Worm (Caenorhabditis elegans) whole organism, L1 larva: ENCODE results near the gene C09G12.17.

ENCODE experiments used
- C04F5.9 ChIP-seq: sonication (generic microtip); optimal IDR thresholded peaks from 2 replicates; lab custom pipeline; 2016; ENCODE audit warnings: missing genetic modification characterization, missing compliant biosample characterization
- C34B4.2 ChIP-seq: sonication (generic microtip); optimal IDR thresholded peaks from 2 replicates; lab custom pipeline; 2017; ENCODE audit warnings: mild to moderate bottlenecking, missing genetic modification characterization, missing compliant biosample characterization
- F16B12.6 ChIP-seq: fragments of 150-350 bp; optimal IDR thresholded peaks from 2 replicates; lab custom pipeline; 2014; ENCODE audit warnings: missing biosample characterization, missing genetic modification characterization
- aha-1 ChIP-seq: fragments of 150-350 bp; optimal IDR thresholded peaks from 2 replicates; lab custom pipeline; 2014; ENCODE audit warnings: missing biosample characterization, missing genetic modification characterization
- alr-1 ChIP-seq: fragments of 200-800 bp; sonication (Bioruptor generic); optimal IDR thresholded peaks from 2 replicates; lab custom pipeline; 2018; ENCODE audit warnings: borderline replicate concordance, mild to moderate bottlenecking, missing genetic modification characterization, missing compliant biosample characterization
- aly-2 ChIP-seq: fragments of 150-350 bp; optimal IDR thresholded peaks from 2 replicates; lab custom pipeline; 2014; ENCODE audit warnings: missing biosample characterization, missing genetic modification characterization
- blmp-1 ChIP-seq: fragments of 150-350 bp; optimal IDR thresholded peaks from 2 replicates; lab custom pipeline; 2014; ENCODE audit warnings: missing biosample characterization, missing genetic modification characterization
- ceh-63 ChIP-seq: fragments of 200-800 bp; sonication (Bioruptor generic); optimal IDR thresholded peaks from 2 replicates; lab custom pipeline; 2018; ENCODE audit warnings: mild to moderate bottlenecking, missing genetic modification characterization, missing compliant biosample characterization
- ceh-8 ChIP-seq: fragments of 200-800 bp; sonication (Bioruptor generic); optimal IDR thresholded peaks from 2 replicates; lab custom pipeline; 2018; ENCODE audit warnings: mild to moderate bottlenecking, missing genetic modification characterization, moderate library complexity, missing compliant biosample characterization
- efl-1 ChIP-seq, 4 experiments: fragments of 150-350 bp; optimal IDR thresholded peaks in 3 of 4; peaks in 1 of 4; 1 replicate in 1 of 4; 2 replicates in 3 of 4; lab custom pipeline; 2014; ENCODE audit warnings: missing biosample characterization in 2 of 4, missing genetic modification characterization in 2 of 4, missing genetic modification reagents in 2 of 4
- egl-13 ChIP-seq: sonication (generic microtip); optimal IDR thresholded peaks from 2 replicates; lab custom pipeline; 2016; ENCODE audit warnings: missing genotype, missing genetic modification reagents, missing genetic modification characterization, missing compliant biosample characterization
- elt-3 ChIP-seq, 6 experiments: fragments of 150-350 bp in 1 of 6; sonication (generic microtip); optimal IDR thresholded peaks; 2 replicates each; lab custom pipeline; 2017 to 2018; ENCODE audit warnings: missing biosample characterization in 6 of 6, missing genetic modification characterization in 6 of 6, inconsistent platforms in 1 of 6
- fkh-8 ChIP-seq: sonication (generic microtip); optimal IDR thresholded peaks from 2 replicates; lab custom pipeline; 2016; ENCODE audit warnings: mild to moderate bottlenecking, missing genetic modification characterization, missing compliant biosample characterization
- fos-1 ChIP-seq: fragments of 150-350 bp; optimal IDR thresholded peaks from 2 replicates; lab custom pipeline; 2014; ENCODE audit warnings: missing biosample characterization, missing genetic modification characterization
- hlh-17 ChIP-seq: fragments of 200-800 bp; sonication (Bioruptor generic); optimal IDR thresholded peaks from 2 replicates; lab custom pipeline; 2018; ENCODE audit warnings: missing genetic modification characterization, mild to moderate bottlenecking, missing compliant biosample characterization, moderate library complexity, borderline replicate concordance
- hlh-4 ChIP-seq: sonication (generic microtip); optimal IDR thresholded peaks from 2 replicates; lab custom pipeline; 2016; ENCODE audit warnings: mild to moderate bottlenecking, missing genetic modification characterization, missing compliant biosample characterization
- isw-1 ChIP-seq: fragments of 200-800 bp; sonication (Bioruptor generic); IDR thresholded peaks from 2 replicates; pipeline ENCODE4 v1.3.6; 2022; ENCODE audit warnings: missing genetic modification characterization, missing compliant biosample characterization
- jun-1 ChIP-seq: fragments of 150-350 bp; optimal IDR thresholded peaks from 2 replicates; lab custom pipeline; 2014; ENCODE audit warnings: missing biosample characterization, missing genetic modification reagents, missing genetic modification characterization
- lin-13 ChIP-seq: fragments of 150-350 bp; optimal IDR thresholded peaks from 2 replicates; lab custom pipeline; 2014; ENCODE audit warnings: missing biosample characterization, missing genetic modification reagents, missing genetic modification characterization
- lin-14 ChIP-seq: fragments of 200-800 bp; sonication (Bioruptor generic); optimal IDR thresholded peaks from 2 replicates; lab custom pipeline; 2018; ENCODE audit warnings: mild to moderate bottlenecking, missing genetic modification characterization, moderate library complexity, missing compliant biosample characterization
- lin-35 ChIP-seq, 2 experiments: fragments of 150-350 bp; optimal IDR thresholded peaks; 2 replicates each; lab custom pipeline; 2014; ENCODE audit warnings: missing biosample characterization in 2 of 2, missing genetic modification characterization in 2 of 2, missing genetic modification reagents in 2 of 2
- lin-39 ChIP-seq: fragments of 150-350 bp; optimal IDR thresholded peaks from 2 replicates; lab custom pipeline; 2014; ENCODE audit warnings: missing biosample characterization, missing genetic modification reagents, missing genetic modification characterization
- lir-3 ChIP-seq: sonication (generic microtip); optimal IDR thresholded peaks from 2 replicates; lab custom pipeline; 2016; ENCODE audit warnings: mild to moderate bottlenecking, missing genetic modification characterization, moderate library complexity, missing compliant biosample characterization; ENCODE audit not compliant: poor library complexity
- lsy-2 ChIP-seq, 2 experiments: fragments of 150-350 bp; optimal IDR thresholded peaks; 2 replicates each; lab custom pipeline; 2014; ENCODE audit warnings: missing biosample characterization in 2 of 2, missing genetic modification characterization in 2 of 2
- mab-9 ChIP-seq: fragments of 200-800 bp; sonication (Bioruptor generic); IDR thresholded peaks from 2 replicates; pipeline ENCODE4 v1.3.6; 2022; ENCODE audit warnings: missing genetic modification reagents, missing genetic modification characterization, missing compliant biosample characterization
- nhr-12 ChIP-seq: sonication (generic microtip); optimal IDR thresholded peaks from 2 replicates; lab custom pipeline; 2017; ENCODE audit warnings: missing biosample characterization, missing genetic modification characterization
- nhr-47 ChIP-seq: sonication (generic microtip); optimal IDR thresholded peaks from 2 replicates; lab custom pipeline; 2016; ENCODE audit warnings: mild to moderate bottlenecking, missing genetic modification characterization, moderate library complexity, missing compliant biosample characterization
- nhr-77 ChIP-seq: fragments of 150-350 bp; optimal IDR thresholded peaks from 2 replicates; lab custom pipeline; 2014; ENCODE audit warnings: missing biosample characterization, missing genetic modification characterization
- pax-3 ChIP-seq: fragments of 200-800 bp; sonication (Bioruptor generic); optimal IDR thresholded peaks from 2 replicates; lab custom pipeline; 2018; ENCODE audit warnings: mild to moderate bottlenecking, missing genetic modification characterization, moderate library complexity, missing compliant biosample characterization
- skn-1 ChIP-seq: fragments of 150-350 bp; optimal IDR thresholded peaks from 2 replicates; lab custom pipeline; 2014; ENCODE audit warnings: missing biosample characterization, missing genetic modification characterization
- sox-4 ChIP-seq: sonication (generic microtip); optimal IDR thresholded peaks from 2 replicates; lab custom pipeline; 2016; ENCODE audit warnings: missing genetic modification characterization, missing compliant biosample characterization
- sptf-1 ChIP-seq: fragments of 150-350 bp; optimal IDR thresholded peaks from 2 replicates; lab custom pipeline; 2014; ENCODE audit warnings: missing biosample characterization, missing genetic modification characterization
- sup-37 ChIP-seq: fragments of 200-800 bp; sonication (Bioruptor generic); optimal IDR thresholded peaks from 2 replicates; lab custom pipeline; 2018; ENCODE audit warnings: mild to moderate bottlenecking, missing genetic modification characterization, missing compliant biosample characterization
- swsn-7 ChIP-seq: sonication (generic microtip); optimal IDR thresholded peaks from 2 replicates; lab custom pipeline; 2016; ENCODE audit warnings: missing genetic modification characterization, missing compliant biosample characterization
- unc-98 ChIP-seq: fragments of 200-800 bp; sonication (Bioruptor generic); IDR thresholded peaks from 2 replicates; pipeline ENCODE4 v1.3.6; 2022; ENCODE audit warnings: missing genetic modification characterization, missing compliant biosample characterization
- vab-15 ChIP-seq: sonication (generic microtip); optimal IDR thresholded peaks from 2 replicates; lab custom pipeline; 2017; ENCODE audit warnings: missing genotype, mild to moderate bottlenecking, missing genetic modification characterization, missing compliant biosample characterization
- ztf-11 ChIP-seq, 2 experiments: sonication (generic microtip); optimal IDR thresholded peaks; 2 replicates each; lab custom pipeline; 2016 to 2017; ENCODE audit warnings: missing genetic modification characterization in 2 of 2, missing biosample characterization in 1 of 2, missing compliant biosample characterization in 1 of 2

Gene C09G12.17

DNA sequence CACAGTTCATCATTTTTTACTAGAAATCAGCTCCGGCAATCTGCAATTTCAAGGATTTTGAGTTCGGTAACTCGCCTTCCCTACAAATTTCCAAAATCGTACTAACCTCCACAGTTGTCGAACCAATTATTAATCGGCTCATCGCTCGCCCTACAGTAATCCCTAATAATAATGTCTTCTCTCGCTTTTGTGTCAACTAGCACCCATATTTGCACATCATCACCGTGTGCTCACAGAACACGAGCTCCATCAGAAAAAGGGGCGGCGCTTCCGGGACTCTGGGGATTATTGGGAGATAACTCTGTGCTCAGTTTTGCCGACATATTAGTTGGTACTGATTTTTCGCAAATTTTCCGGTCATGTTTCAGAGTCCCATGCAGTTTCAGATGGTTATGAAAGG is 1.7 kb upstream of the C09G12.17 start, which contains the start of gene ceh-53:
Gene ceh-53, plus strand, starts transcription at position 301 of the 400 bp plus-strand sequence.
- TF ChIP-seq pax-3 (tag; lab: Kevin White, UChicago) (no peak), lin-13 (GFP tag; lab: Kevin White, UChicago) (no peak), lir-3 (tag; lab: Kevin White, UChicago) (no peak), nhr-77 (tag; lab: Kevin White, UChicago) (no peak), blmp-1 (no peak), jun-1 (no peak), nhr-12 (tag; lab: Kevin White, UChicago) (no peak), lin-35 (GFP tag; optimal IDR thresholded peaks at IDR 0.05; lab: Kevin White, UChicago) (no peak), ceh-63 (no peak), sptf-1 (no peak), ceh-8 (GFP tag; lab: Kevin White, UChicago) (no peak), C34B4.2 (tag; lab: Kevin White, UChicago) (no peak), swsn-7 (tag; lab: Kevin White, UChicago) (no peak)
- TF ChIP-seq, all 84 proteins: peak for 0

DNA sequence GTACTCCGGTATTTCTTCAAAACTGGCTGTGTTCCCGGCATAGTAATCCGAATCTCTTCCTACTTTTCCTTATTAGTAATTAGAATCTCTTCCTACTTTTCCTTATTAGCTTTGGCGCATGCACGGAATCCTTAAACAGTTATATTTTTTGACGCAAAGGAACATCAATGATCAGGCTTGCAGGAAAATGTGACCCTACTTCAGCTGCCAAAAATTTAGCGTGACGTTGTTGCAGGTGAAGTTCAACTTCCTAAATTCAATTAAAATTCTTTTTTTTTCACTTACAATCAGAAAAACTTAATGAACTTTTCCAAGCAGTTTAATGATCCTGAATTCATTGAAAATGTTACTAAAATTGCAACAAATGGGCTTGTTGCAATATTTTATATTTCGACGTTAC is 2.9 kb downstream of the C09G12.17 start, which contains the start of gene srz-79:
Gene srz-79, plus strand, starts transcription at position 301 of the 400 bp plus-strand sequence.
- TF ChIP-seq hlh-4 (tag; lab: Kevin White, UChicago) (peak; percentile 41), lin-14 (GFP tag; lab: Kevin White, UChicago) (no peak), lir-3 (tag; lab: Kevin White, UChicago) (no peak), C04F5.9 (no peak), nhr-47 (tag; lab: Kevin White, UChicago) (no peak), nhr-77 (tag; lab: Kevin White, UChicago) (no peak)

DNA sequence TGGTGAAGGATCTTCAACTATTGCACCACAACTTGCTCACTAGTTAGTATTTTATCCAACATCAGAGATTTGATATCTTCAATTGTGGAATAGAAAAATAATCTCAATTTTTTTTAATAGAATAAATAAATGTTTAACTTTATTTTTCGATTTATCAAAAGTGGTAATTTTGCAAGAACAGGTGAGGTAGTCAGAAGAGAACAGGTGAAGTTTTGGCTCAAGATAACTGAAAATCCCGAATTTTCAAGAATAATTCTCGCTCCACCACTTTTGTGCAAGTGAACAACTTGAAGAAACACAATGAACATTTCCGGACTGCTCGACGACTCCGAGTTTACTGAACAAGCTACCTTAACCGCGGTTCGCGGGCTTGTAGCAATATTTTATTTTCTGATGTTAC is 4.8 kb downstream of the C09G12.17 start, which contains the start of gene srz-78:
Gene srz-78, plus strand, starts transcription at position 301 of the 400 bp plus-strand sequence.
- TF ChIP-seq ztf-11 (tag; optimal IDR thresholded peaks at IDR 0.05; lab: Kevin White, UChicago): no peak
- TF ChIP-seq sox-4 (tag; lab: Kevin White, UChicago): no peak
- no peak for TF ChIP-seq aha-1 (tag; lab: Kevin White, UChicago)
- no peak for TF ChIP-seq efl-1 (optimal IDR thresholded peaks at IDR 0.05; lab: Kevin White, UChicago)
- peak in 1 of 2 experiments; percentile 32 for TF ChIP-seq efl-1 (GFP tag; optimal IDR thresholded peaks at IDR 0.05 in 1 of 2; lab: Kevin White, UChicago)
- TF ChIP-seq blmp-1: no peak
- no peak for TF ChIP-seq sup-37 (GFP tag; lab: Kevin White, UChicago)

DNA sequence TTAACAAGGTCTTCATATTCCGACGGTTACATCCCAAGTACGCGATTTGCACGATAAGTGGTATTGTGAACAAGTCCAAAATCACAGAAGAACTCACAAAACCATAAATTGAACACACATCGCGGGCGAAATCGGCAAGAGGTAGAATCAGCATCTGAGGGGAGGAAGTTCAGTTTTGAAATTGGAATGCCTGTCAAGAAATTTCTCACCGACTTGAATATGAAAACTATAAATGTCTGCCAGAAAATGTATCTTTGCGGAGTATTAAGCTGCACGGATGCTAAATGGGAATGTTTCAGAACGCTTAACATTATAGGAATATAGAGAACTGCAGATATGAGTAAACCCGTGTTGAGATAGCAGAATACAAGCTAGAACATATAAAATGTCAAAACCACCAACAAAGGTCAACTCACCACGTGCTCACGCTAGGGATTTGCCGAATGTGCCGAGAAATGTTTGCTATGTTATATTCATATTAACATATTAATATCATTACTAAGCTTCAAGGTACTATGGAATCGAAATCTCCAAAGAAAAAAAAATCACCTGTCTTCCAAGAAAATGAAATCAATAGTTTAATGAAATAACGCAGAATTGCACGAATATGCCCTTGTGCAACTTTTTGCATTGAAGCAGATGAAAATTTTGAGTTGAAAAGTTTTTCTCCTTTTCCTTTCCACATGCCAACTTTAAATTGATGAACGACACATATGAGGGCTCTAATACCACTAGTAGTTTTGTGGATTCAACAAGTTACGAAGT is 13.9 kb downstream of the C09G12.17 start, which contains the start of gene srz-82:
Gene srz-82, plus strand, starts transcription at position 701 of the 765 bp plus-strand sequence.
- TF ChIP-seq mab-9 (GFP tag; lab: Robert Waterston, UW) (no peak), fkh-8 (peak; percentile 32), efl-1 (optimal IDR thresholded peaks at IDR 0.05; lab: Kevin White, UChicago) (no peak), efl-1 (GFP tag; optimal IDR thresholded peaks at IDR 0.05 in 1 of 2; lab: Kevin White, UChicago) (peak in 1 of 2 experiments; percentile 15), hlh-4 (tag; lab: Kevin White, UChicago) (peak; percentile 99)

DNA sequence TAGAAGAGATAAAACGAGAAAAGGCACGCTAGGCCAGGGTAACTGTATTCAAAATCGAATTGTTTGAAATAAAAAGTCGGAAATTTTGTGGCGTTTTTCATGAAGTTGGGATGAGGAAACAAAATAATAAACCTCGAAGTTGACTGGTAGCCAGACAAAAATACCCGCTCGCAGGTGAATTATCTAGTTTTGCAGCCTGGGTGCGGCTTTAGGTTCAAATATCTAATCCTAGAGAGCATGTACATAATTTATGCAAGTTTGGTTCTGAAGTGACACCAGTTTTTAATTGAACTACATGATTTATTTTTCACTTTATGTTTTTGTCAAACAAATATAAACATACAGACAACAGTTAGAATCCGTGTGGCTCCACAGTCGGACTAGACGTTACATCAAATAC is 14.5 kb downstream of the C09G12.17 start, which contains the start of gene srz-37:
Gene srz-37, minus strand, starts transcription at position 101 of the 400 bp plus-strand sequence.
- TF ChIP-seq egl-13 (tag; lab: Kevin White, UChicago) (no peak), unc-98 (GFP tag; lab: Robert Waterston, UW) (no peak), ceh-8 (GFP tag; lab: Kevin White, UChicago) (no peak), lin-39 (no peak), F16B12.6 (no peak), elt-3 (tag; optimal IDR thresholded peaks at IDR 0.05; lab: Kevin White, UChicago) (no peak), isw-1 (GFP tag; lab: Robert Waterston, UW) (no peak), hlh-17 (GFP tag; lab: Kevin White, UChicago) (no peak), sox-4 (tag; lab: Kevin White, UChicago) (no peak), vab-15 (tag; lab: Kevin White, UChicago) (no peak), lsy-2 (tag; optimal IDR thresholded peaks at IDR 0.05; lab: Kevin White, UChicago) (no peak), fos-1 (tag; lab: Kevin White, UChicago) (no peak), lin-35 (GFP tag; optimal IDR thresholded peaks at IDR 0.05; lab: Kevin White, UChicago) (no peak), skn-1 (no peak), aly-2 (no peak), fkh-8 (no peak), alr-1 (tag; lab: Kevin White, UChicago) (no peak)
